Worm (Caenorhabditis elegans): ENCODE measurements around the gene R148.7.
A peak's percentile ranks its signal among the peaks of the same experiment; 100 is the strongest.

R148.7 gene

DNA sequence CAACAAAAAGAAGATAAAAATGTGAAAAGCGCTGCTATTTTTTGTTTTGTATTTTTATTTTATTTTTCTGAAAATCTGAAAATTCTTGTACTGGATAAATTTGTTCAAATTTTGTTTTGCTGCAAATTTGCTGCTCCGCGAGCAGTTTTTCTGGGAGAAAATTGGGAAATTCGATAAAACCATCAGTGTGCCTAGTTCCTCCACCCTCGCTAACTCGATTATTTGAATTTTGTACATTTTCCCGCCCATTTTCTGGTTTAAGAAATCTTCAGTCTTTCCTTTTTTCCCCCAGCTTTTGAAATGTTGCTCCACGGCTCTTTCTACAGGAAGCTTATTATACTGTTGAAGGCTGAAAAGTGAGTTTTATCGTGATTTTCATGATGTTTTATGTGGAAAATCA, 7.0 kb downstream of the R148.7 start, which contains the start of gene R148.8:
Gene R148.8, plus strand, starts transcription at position 301 of the 400 bp plus-strand sequence.
- TF ChIP-seq mep-1 (tag; optimal IDR thresholded peaks at IDR 0.05), result no peak
- no peak for TF ChIP-seq lin-15B (tag; optimal IDR thresholded peaks at IDR 0.05)
- TF ChIP-seq nhr-77 (tag; optimal IDR thresholded peaks at IDR 0.05), result no peak
- TF ChIP-seq ztf-11 (tag; optimal IDR thresholded peaks at IDR 0.05), result no peak
- no peak for TF ChIP-seq mdt-29 (GFP tag; IDR thresholded peaks at IDR 0.05)
- TF ChIP-seq D1046.2 (GFP tag; IDR thresholded peaks at IDR 0.05), result no peak
- TF ChIP-seq madf-5 (GFP tag; IDR thresholded peaks at IDR 0.05), result no peak
- TF ChIP-seq aha-1 (tag), result no peak
- no peak for TF ChIP-seq tag-97 (GFP tag; IDR thresholded peaks at IDR 0.05)
- TF ChIP-seq spr-3 (GFP tag; optimal IDR thresholded peaks at IDR 0.05), result no peak
- no peak for TF ChIP-seq R02D3.7 (tag; optimal IDR thresholded peaks at IDR 0.05)
- TF ChIP-seq egl-27 (tag; optimal IDR thresholded peaks at IDR 0.05), result no peak
- TF ChIP-seq unc-130 (GFP tag; optimal IDR thresholded peaks at IDR 0.05), result no peak
- TF ChIP-seq unc-62 (GFP tag; optimal IDR thresholded peaks at IDR 0.05 in 1 of 2), result no peak
- TF ChIP-seq unc-62 (tag; optimal IDR thresholded peaks at IDR 0.05), result no peak
- TF ChIP-seq sdz-12 (GFP tag; optimal IDR thresholded peaks at IDR 0.05), result no peak
- no peak for TF ChIP-seq lin-13 (GFP tag; optimal IDR thresholded peaks at IDR 0.05)

DNA sequence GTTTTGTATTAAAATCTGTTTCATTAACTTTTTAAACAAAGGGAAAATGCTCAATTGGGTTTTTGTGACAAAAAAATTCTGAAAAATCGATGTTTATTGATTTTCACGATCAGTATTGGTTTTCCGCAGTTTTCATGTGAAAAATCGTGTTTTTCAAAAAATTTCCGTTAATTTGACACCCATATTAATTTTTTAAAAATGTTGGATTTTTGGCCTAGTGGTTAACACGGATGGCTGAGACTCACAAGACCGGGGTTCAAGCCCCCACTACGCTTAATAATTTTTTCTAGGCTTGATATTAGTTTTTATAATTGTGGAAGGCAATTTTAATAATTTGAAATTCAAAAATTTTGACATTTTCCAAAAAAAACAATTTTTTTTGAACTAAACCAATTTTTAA, 7.5 kb downstream of the R148.7 start:
- TF ChIP-seq nhr-102 (tag; optimal IDR thresholded peaks at IDR 0.05) (no peak), daf-19 (GFP tag; conservative IDR thresholded peaks at IDR 0.05) (no peak), daf-12 (tag; optimal IDR thresholded peaks at IDR 0.05) (no peak), lin-38 (GFP tag; IDR thresholded peaks at IDR 0.05) (peak; percentile 17; the same call in 1 of the 2 replicates), mdt-29 (GFP tag; IDR thresholded peaks at IDR 0.05) (no peak)

DNA sequence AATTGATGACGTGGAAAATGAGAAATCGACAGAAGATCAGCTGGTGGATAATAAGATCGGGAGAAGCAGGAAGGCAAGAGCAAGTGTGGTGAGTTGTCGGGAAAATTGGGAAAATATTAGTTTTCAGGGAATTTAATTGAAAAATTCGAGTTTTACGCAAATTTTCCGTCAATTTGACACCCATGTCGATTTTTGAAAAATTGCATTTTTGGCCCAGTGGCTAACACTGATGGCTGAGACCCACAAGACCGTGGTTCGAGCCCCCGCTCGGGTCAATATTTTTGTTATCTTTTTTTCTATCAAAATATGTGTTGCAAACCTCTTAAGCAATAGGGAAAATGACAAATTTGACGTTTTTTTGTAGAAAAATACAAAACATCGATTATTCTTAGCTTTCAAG, 9.6 kb downstream of the R148.7 start:
- no peak for TF ChIP-seq set-16 (GFP tag; IDR thresholded peaks at IDR 0.05)
- TF ChIP-seq mes-2 (tag; optimal IDR thresholded peaks at IDR 0.05; ENCODE audit: poor library complexity, severe bottlenecking), result no peak
- TF ChIP-seq Y105C5A.15 (GFP tag; IDR thresholded peaks at IDR 0.05), result no peak
- no peak for TF ChIP-seq lin-1 (GFP tag; IDR thresholded peaks at IDR 0.05)
- no peak for TF ChIP-seq Y48G9A.11 (GFP tag; IDR thresholded peaks at IDR 0.05)
- no peak for TF ChIP-seq mxl-3 (GFP tag; optimal IDR thresholded peaks at IDR 0.05)
- TF ChIP-seq daf-12 (tag; optimal IDR thresholded peaks at IDR 0.05), result no peak
- TF ChIP-seq T20F7.1 (GFP tag; optimal IDR thresholded peaks at IDR 0.05), result no peak
- no peak for TF ChIP-seq lin-39 (tag; optimal IDR thresholded peaks at IDR 0.05)
- no peak for TF ChIP-seq nhr-76 (tag; optimal IDR thresholded peaks at IDR 0.05)
- no peak for TF ChIP-seq hlh-11 (tag; optimal IDR thresholded peaks at IDR 0.05)
- no peak for TF ChIP-seq nhr-28 (tag; optimal IDR thresholded peaks at IDR 0.05)
- TF ChIP-seq zip-11 (GFP tag; IDR thresholded peaks at IDR 0.05), result no peak
- no peak for TF ChIP-seq nhr-25 (tag; optimal IDR thresholded peaks at IDR 0.05; ENCODE audit: borderline replicate concordance, insufficient read depth)
- no peak for TF ChIP-seq egl-43 (GFP tag; IDR thresholded peaks at IDR 0.05)
- no peak for TF ChIP-seq madf-5 (GFP tag; IDR thresholded peaks at IDR 0.05)
- no peak for TF ChIP-seq F37D6.2 (tag; optimal IDR thresholded peaks at IDR 0.05)
- no peak for TF ChIP-seq cey-2 (tag; optimal IDR thresholded peaks at IDR 0.05; ENCODE audit: borderline replicate concordance, insufficient read depth)

DNA sequence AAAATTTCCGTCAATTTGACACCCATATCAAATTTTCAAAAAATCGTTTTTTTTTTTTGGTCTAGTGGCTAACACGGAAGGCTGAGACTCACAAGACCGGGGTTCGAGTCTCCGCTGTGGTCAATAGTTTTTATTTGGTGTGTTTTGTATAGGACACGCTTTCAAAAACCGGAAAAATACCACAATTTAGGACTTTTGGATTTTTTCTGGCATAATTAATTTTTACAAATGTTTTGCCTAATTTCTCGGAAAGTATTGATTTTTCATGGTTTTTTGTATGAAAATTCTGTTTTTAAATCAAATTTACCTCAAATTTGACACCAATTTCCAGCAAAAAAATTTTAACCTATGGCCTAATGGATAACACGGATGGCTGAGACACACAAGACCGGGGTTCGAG, 12.2 kb downstream of the R148.7 start, which contains the start of gene mks-1:
Gene mks-1, plus strand, starts transcription at position 301 of the 400 bp plus-strand sequence.
- TF ChIP-seq hlh-11 (tag; optimal IDR thresholded peaks at IDR 0.05), result no peak
- TF ChIP-seq F44E2.7 (GFP tag; IDR thresholded peaks at IDR 0.05), result no peak
- TF ChIP-seq madf-5 (GFP tag; IDR thresholded peaks at IDR 0.05), result no peak
- TF ChIP-seq tag-97 (GFP tag; IDR thresholded peaks at IDR 0.05), result no peak
- no peak for TF ChIP-seq cey-2 (tag; optimal IDR thresholded peaks at IDR 0.05; ENCODE audit: borderline replicate concordance, insufficient read depth)
- TF ChIP-seq Y5F2A.4 (GFP tag; optimal IDR thresholded peaks at IDR 0.05), result no peak
- TF ChIP-seq snpc-1.2 (GFP tag; IDR thresholded peaks at IDR 0.05), result no peak
- TF ChIP-seq egl-27 (tag; optimal IDR thresholded peaks at IDR 0.05), result no peak
- no peak for TF ChIP-seq hif-1 (tag; optimal IDR thresholded peaks at IDR 0.05)
- no peak for TF ChIP-seq dpl-1 (GFP tag; optimal IDR thresholded peaks at IDR 0.05)
- no peak for TF ChIP-seq fkh-10 (GFP tag; optimal IDR thresholded peaks at IDR 0.05)
- no peak for TF ChIP-seq nhr-41 (GFP tag; IDR thresholded peaks at IDR 0.05)
- TF ChIP-seq rbr-2 (tag; optimal IDR thresholded peaks at IDR 0.05), result no peak
- no peak for TF ChIP-seq spr-3 (GFP tag; optimal IDR thresholded peaks at IDR 0.05)
- TF ChIP-seq zfp-3 (GFP tag; conservative IDR thresholded peaks at IDR 0.05), result no peak
- TF ChIP-seq ces-1 (GFP tag; optimal IDR thresholded peaks at IDR 0.05), result no peak
- no peak for TF ChIP-seq nhr-237 (tag; optimal IDR thresholded peaks at IDR 0.05)
- TF ChIP-seq unc-62 (GFP tag; optimal IDR thresholded peaks at IDR 0.05 in 1 of 2), result no peak
- no peak for TF ChIP-seq unc-62 (tag; optimal IDR thresholded peaks at IDR 0.05)
